Fruit fly (Drosophila melanogaster) Kc167 (cell line): ENCODE measurements around the gene drpr.

Experiments
- Myc ChIP-seq: fragments of >200 bp; optimal IDR thresholded peaks from 2 replicates; lab custom pipeline; 2017; ENCODE audit warnings: missing external identifiers
- Sin3A ChIP-seq: fragments of >200 bp; optimal IDR thresholded peaks from 2 replicates; lab custom pipeline; 2018; ENCODE audit warnings: missing external identifiers
- h ChIP-seq: fragments of >200 bp; optimal IDR thresholded peaks from 3 replicates; lab custom pipeline; 2018; ENCODE audit warnings: missing external identifiers
- insv ChIP-seq: fragments of >200 bp; optimal IDR thresholded peaks from 3 replicates; lab custom pipeline; 2018; ENCODE audit warnings: missing external identifiers
- psq ChIP-seq: fragments of >200 bp; optimal IDR thresholded peaks from 2 replicates; lab custom pipeline; 2017; ENCODE audit warnings: missing external identifiers
- ttk ChIP-seq: sonication (Bioruptor generic); optimal IDR thresholded peaks from 2 replicates; lab custom pipeline; 2017; ENCODE audit warnings: missing external identifiers

Gene drpr

DNA sequence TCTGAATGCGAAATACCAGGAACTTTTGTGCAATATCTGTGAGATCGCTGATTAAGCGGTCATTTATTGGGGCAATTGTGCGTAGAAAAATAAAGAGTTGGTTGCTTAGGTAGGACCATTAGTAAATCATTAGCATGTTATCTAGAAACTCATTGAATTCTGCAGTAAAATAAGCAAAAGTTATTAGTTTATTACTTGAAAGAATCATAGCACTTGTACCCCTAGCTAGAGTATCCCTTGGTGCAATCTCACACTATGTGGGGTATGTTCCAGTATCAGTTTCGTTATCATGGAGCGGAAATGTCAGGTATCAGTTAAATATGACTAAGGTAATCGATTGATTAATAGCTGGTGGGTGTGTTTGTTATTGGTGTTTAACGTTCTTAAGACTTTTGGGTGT, 14.5 kb upstream of the drpr start:
- no peak for TF ChIP-seq psq (lab: Kevin White, UChicago)
- no peak for TF ChIP-seq insv
- no peak for TF ChIP-seq h (lab: Kevin White, UChicago)
- no peak for TF ChIP-seq ttk (lab: Kevin White, UChicago)
- no peak for TF ChIP-seq Sin3A
- no peak for TF ChIP-seq Myc (lab: Kevin White, UChicago)

dm6 chr3L:1742552-1743097, 11.7 kb upstream of the drpr start:
- no peak for TF ChIP-seq h (lab: Kevin White, UChicago)
- no peak for TF ChIP-seq ttk (lab: Kevin White, UChicago)
- no peak for TF ChIP-seq insv
- TF ChIP-seq Sin3A, result no peak
- no peak for TF ChIP-seq Myc (lab: Kevin White, UChicago)
- no peak for TF ChIP-seq psq (lab: Kevin White, UChicago)

- TF ChIP-seq psq (lab: Kevin White, UChicago) (no peak), ttk (lab: Kevin White, UChicago) (no peak), Sin3A (no peak), insv (no peak), Myc (lab: Kevin White, UChicago) (no peak), h (lab: Kevin White, UChicago) (no peak)
Measured at dm6 chr3L:1741655-1742551, 11.0 kb upstream of the drpr start.

- TF ChIP-seq ttk (lab: Kevin White, UChicago), result no peak
- no peak for TF ChIP-seq Myc (lab: Kevin White, UChicago)
- no peak for TF ChIP-seq h (lab: Kevin White, UChicago)
- no peak for TF ChIP-seq insv
- no peak for TF ChIP-seq Sin3A
- no peak for TF ChIP-seq psq (lab: Kevin White, UChicago)
Measured at dm6 chr3L:1741107-1741506, 10.2 kb upstream of the drpr start.

dm6 chr3L:1740129-1740975, 9.4 kb upstream of the drpr start:
- TF ChIP-seq insv, result no peak
- TF ChIP-seq psq (lab: Kevin White, UChicago), result no peak
- TF ChIP-seq Sin3A, result no peak
- TF ChIP-seq h (lab: Kevin White, UChicago), result no peak
- no peak for TF ChIP-seq ttk (lab: Kevin White, UChicago)
- TF ChIP-seq Myc (lab: Kevin White, UChicago), result no peak

dm6 chr3L:1739522-1740128, 8.7 kb upstream of the drpr start:
- TF ChIP-seq psq (lab: Kevin White, UChicago) (no peak), Myc (lab: Kevin White, UChicago) (no peak), insv (no peak), ttk (lab: Kevin White, UChicago) (no peak), Sin3A (no peak), h (lab: Kevin White, UChicago) (no peak)

DNA sequence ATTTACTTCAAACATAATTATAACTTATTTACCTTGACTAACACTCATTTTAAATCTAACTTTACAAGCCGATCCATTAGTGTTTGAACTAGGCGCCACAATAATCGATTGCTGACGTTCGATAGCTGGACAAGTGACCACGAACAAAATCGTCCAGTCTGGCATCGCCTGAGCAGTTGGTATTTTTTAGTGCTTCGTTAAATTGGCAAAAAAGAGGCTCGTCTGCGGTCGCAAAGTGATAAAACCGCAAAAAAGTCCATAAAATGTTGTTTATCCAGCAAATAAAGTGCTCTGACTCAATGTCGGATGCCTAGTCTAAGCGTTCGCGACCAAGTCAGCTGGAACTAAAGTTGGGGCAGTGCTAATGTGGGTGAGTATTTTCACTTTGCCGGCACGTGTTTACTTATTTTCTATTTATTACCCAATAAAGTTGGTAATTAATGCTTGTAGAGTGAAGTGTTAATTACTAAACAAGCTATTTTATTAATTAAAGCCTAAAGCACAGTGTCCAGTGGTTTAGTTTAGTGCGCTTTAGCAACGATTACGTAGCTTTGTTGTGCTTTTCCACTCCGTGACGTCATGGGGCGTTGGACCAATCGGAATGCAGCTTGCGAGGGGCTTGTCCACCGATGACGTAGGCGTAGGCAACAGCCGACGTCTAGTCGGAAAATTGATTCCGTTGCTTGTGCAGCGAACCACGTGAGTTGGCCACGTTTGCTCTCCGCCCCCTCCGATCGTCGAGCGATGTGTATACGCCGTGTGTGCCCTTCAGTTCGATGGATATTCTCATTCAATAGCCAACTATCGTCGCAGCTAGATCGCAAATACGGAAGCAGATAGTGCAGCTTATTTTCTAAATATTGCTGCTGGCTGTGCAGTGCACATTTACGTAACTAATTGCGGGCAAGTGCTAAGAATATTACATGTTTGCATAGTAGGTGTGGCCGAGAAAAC, 7.7 kb upstream of the drpr start, which contains the start of gene Gk2:
TSS of gene Gk2 (plus strand) at position 33 of the 954 bp plus-strand sequence.
- TF ChIP-seq Sin3A (no peak), h (lab: Kevin White, UChicago) (no peak), ttk (lab: Kevin White, UChicago) (no peak), Myc (lab: Kevin White, UChicago) (no peak), psq (lab: Kevin White, UChicago) (no peak), insv (no peak)

DNA sequence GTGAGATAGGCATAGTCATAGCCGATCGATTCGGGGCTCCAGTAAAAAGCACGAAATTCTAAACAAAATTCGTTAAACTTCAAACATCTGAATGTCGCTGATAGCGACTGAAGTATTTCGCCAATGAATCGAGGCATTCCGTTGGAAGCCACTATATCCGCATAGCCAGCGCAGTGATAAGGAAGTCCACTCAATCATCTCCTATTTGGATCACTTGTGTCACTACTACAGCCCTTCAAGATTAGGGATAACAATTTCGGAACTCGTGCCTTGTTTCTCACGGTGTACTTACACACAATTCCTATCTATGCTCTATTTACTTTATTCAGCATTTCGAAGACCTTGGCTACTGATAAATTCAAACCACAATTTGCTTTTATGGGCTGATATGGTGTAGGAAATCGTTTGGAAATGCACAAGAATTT, 7.0 kb upstream of the drpr start, which contains the start of gene PIG-Wb:
TSS of gene PIG-Wb (minus strand) at position 209 of the 425 bp plus-strand sequence.
- TF ChIP-seq h (lab: Kevin White, UChicago) (no peak), ttk (lab: Kevin White, UChicago) (no peak), Myc (lab: Kevin White, UChicago) (no peak)

DNA sequence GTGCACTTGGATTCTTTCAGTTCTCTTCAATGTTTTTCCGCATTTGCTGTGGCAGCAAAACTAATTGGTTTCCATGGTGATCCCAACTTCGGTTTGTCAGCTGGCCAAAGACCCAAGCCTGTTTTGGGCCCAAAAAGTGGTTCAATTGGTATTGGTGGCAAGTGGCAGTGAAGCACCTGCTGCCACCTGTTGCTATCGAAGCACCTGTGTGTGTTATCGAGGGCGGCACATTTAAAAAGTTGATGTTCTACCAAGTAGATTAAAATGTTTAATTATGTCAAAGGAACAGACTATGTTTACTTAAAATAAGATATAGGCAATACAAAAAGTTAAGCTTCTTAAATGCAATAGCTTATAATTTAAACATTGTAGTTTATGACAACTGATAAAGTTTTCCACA, 4.7 kb upstream of the drpr start, which contains the start of gene Oseg4:
TSS of gene Oseg4 (minus strand) at position 165 of the 400 bp plus-strand sequence.
- no peak for TF ChIP-seq ttk (lab: Kevin White, UChicago)
- no peak for TF ChIP-seq psq (lab: Kevin White, UChicago)
- no peak for TF ChIP-seq h (lab: Kevin White, UChicago)
- TF ChIP-seq Sin3A, result no peak
- TF ChIP-seq insv, result no peak
- TF ChIP-seq Myc (lab: Kevin White, UChicago), result no peak

DNA sequence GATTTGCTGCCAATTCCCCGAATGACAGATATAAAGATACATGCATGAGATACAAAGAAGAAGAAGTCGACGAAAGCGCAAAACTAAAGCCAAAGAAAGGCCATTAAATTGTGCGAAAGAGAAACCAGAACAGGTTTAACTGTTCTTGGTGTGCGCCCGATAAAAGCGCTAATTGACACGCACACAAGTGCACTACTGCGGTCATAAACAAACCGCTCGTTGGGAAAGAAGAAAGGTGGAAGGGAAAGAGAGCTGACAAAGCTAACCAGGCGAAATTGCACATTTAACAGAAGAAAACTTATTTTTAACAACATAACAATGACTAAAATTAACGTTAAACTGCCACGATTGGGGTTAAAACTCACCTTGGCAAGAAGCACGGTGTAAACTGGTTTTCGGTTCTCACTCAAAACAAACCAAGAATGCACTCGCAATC, 729 bp downstream of the drpr start:
- TF ChIP-seq Myc (lab: Kevin White, UChicago) (no peak), psq (lab: Kevin White, UChicago) (no peak), ttk (lab: Kevin White, UChicago) (no peak), insv (no peak), Sin3A (no peak), h (lab: Kevin White, UChicago) (no peak)
